Fruit fly (Drosophila melanogaster): ENCODE results near the gene CG1136.

- no peak for TF ChIP-seq CG1620 (GFP tag; optimal IDR thresholded peaks at IDR 0.05)
- no peak for TF ChIP-seq CG7101 (tag; optimal IDR thresholded peaks at IDR 0.05)
- no peak for TF ChIP-seq ovo (GFP tag; optimal IDR thresholded peaks at IDR 0.05)
- TF ChIP-seq kay (GFP tag; ENCODE audit: borderline replicate concordance): no peak
- no peak for TF ChIP-seq CG14711 (tag; optimal IDR thresholded peaks at IDR 0.05)
- no peak for TF ChIP-seq Mnt (GFP tag; optimal IDR thresholded peaks at IDR 0.05)
- TF ChIP-seq cic (GFP tag; optimal IDR thresholded peaks at IDR 0.05): no peak
- TF ChIP-seq CG33017 (tag; optimal IDR thresholded peaks at IDR 0.05): no peak
Measured at dm6 chr3L:4076907-4077306, 30.5 kb downstream of the CG1136 start.

Data from whole organism, adult.